Fruit fly (Drosophila melanogaster): ENCODE results near the gene TfAP-2.

DNA sequence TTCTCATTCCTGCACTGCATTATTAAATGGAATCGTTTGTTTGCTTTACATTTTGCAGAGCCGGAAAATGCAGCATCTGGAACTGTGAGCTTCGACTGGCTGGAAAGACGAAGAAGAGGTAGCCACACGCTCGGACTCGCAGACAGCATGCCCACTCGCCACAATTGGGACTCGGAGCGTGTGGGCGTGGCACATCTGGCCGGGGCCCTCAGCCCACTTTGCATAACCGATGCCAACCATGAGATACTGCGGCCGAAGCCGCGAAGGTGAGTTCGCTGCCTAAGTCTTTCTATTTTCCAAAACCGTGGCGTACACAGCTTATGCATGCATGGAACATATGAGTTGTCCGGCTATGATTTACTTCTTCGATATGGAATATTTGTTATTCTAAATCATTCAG lies 65.5 kb downstream of the TfAP-2 start:
- TF ChIP-seq ttk (optimal IDR thresholded peaks at IDR 0.05) (no peak), psq (optimal IDR thresholded peaks at IDR 0.05) (no peak), Myc (optimal IDR thresholded peaks at IDR 0.05) (no peak), h (optimal IDR thresholded peaks at IDR 0.05) (no peak)

Measured in Kc167 (cell line).